Fruit fly (Drosophila melanogaster) S2 (cell line): ENCODE data around the gene bru1.

Source experiments
- CG8478 ChIP-seq: fragments of >200 bp; optimal IDR thresholded peaks from 2 replicates; lab custom pipeline; 2018
- CTCF ChIP-seq, 2 experiments: fragments of >200 bp; optimal IDR thresholded peaks; 2 replicates each; lab custom pipeline; 2018

DNA sequence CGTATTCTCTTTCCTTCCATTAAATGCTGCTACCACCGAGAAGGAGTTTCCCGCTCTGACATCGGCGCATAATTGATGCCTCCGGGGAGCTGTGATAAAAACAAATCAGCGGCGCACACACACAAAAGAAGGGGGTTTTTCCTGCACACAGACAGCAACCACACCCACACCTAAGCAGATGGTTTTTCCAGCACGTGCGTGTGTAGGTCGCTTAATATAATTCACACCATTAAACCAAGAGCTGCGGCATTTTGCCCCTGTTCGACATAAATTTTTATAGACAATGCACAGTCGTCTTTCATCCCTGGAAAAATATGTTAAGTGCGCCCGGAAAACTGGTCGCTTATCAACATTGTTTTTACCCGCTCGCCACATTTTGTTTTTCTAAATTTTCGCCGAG is 77.5 kb downstream of the bru1 start:
- no peak for TF ChIP-seq CTCF (optimal IDR thresholded peaks at IDR 0.05; lab: Kevin White, UChicago)
- TF ChIP-seq CG8478 (lab: Kevin White, UChicago): no peak
